ENCODE assay signal across 2 fruit fly cellular contexts in genomic region chr2L:9145761-9146160, dm6.
TF ChIP-seq lines count a peak whose summit lies in the region.

No protein-coding gene starts in this region.

- no peak for TF ChIP-seq CTCF in whole organism, embryonic (GFP tag; optimal IDR thresholded peaks at IDR 0.05; lab: Kevin White, UChicago)

TF ChIP-seq in whole organism, embryonic, 481 proteins besides CTCF, POLR2A, EP300 and RAD21:
- no peak for TF ChIP-seq CG2712 (tag; optimal IDR thresholded peaks at IDR 0.05; lab: Kevin White, UChicago)
- TF ChIP-seq Dfd (GFP tag; optimal IDR thresholded peaks at IDR 0.05; lab: Kevin White, UChicago): no peak
- peak in 1 of 2 experiments; percentile 77 for TF ChIP-seq tll (GFP tag; optimal IDR thresholded peaks at IDR 0.05; lab: Kevin White, UChicago)
- TF ChIP-seq twi (tag; optimal IDR thresholded peaks at IDR 0.05; lab: Kevin White, UChicago): peak; percentile 100
- TF ChIP-seq Kr (GFP tag; optimal IDR thresholded peaks at IDR 0.05; lab: Kevin White, UChicago): no peak
- TF ChIP-seq CG11560 (tag; IDR thresholded peaks at IDR 0.05; lab: Robert Waterston, UW): no peak
- TF ChIP-seq Pdp1 (GFP tag; optimal IDR thresholded peaks at IDR 0.05; lab: Kevin White, UChicago): no peak
- peak; percentile 22 for TF ChIP-seq Ets65A (GFP tag; lab: Kevin White, UChicago)
- TF ChIP-seq exex (tag; optimal IDR thresholded peaks at IDR 0.05; lab: Kevin White, UChicago): no peak
TF ChIP-seq in whole organism, embryonic: peak in this region for 3.

TF ChIP-seq in whole organism, pupa, 21 proteins besides CTCF, POLR2A, EP300 and RAD21:
- TF ChIP-seq CG32121 (GFP tag; IDR thresholded peaks at IDR 0.05; lab: Robert Waterston, UW): no peak
- TF ChIP-seq CG8301 (tag; optimal IDR thresholded peaks at IDR 0.05; lab: Kevin White, UChicago): no peak
- no peak for TF ChIP-seq Snoo (tag; optimal IDR thresholded peaks at IDR 0.05; lab: Kevin White, UChicago)
- no peak for TF ChIP-seq EcR (GFP tag; optimal IDR thresholded peaks at IDR 0.05; lab: Kevin White, UChicago)
- peak; percentile 1 for TF ChIP-seq gl (tag; optimal IDR thresholded peaks at IDR 0.05; lab: Kevin White, UChicago)
